Worm (Caenorhabditis elegans): ENCODE data around the gene msi-1.

Gene msi-1

DNA sequence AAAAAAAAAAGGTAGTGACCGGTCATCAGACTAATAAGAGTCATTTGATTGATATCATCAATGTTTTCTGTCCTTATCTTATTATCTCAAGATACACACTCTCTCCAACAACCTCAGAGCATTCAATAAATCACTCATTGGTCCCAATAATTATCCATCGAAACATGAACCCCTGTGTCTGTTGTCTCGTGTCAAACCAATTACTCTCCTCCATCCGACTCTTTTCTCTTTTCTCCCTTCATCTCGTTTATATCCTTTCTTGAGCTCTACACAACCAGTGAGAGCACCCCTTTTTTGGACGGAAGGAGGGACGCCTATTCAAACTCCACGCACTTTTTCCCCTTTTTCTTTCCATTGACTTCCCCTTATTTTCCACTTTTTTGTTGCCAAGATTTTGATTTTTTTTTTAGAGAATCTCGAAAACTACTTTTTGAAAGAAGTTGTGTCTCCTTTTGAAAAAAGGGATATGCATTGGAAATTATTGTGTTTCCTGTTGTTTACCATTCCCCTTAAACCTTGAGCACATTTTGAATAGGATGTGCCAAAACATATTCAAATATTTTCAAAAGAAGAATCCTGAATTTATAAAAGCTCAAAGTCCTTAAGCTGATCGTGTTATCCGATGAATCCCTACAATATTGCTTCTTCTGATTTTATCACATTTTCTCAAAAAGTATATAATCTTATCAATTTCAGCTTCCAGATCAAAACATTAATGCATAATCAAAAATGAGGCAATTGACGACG, 29.4 kb upstream of the msi-1 start, which contains the start of gene pxd-1:
TSS of gene pxd-1 (plus strand) at position 697 of the 747 bp plus-strand sequence.
- TF ChIP-seq ztf-4 (tag; optimal IDR thresholded peaks at IDR 0.05) (no peak), ceh-28 (tag; optimal IDR thresholded peaks at IDR 0.05) (no peak), fkh-10 (GFP tag; optimal IDR thresholded peaks at IDR 0.05) (peak; percentile 70), pqm-1 (tag; optimal IDR thresholded peaks at IDR 0.05) (no peak), elt-3 (tag; optimal IDR thresholded peaks at IDR 0.05) (no peak), nhr-25 (tag; optimal IDR thresholded peaks at IDR 0.05) (no peak), nfya-1 (tag; optimal IDR thresholded peaks at IDR 0.05; ENCODE audit: insufficient read depth) (peak; percentile 57), mdl-1 (tag; optimal IDR thresholded peaks at IDR 0.05) (no peak), egl-5 (tag; optimal IDR thresholded peaks at IDR 0.05) (peak; percentile 19), lin-39 (tag; optimal IDR thresholded peaks at IDR 0.05) (peak; percentile 24), nhr-76 (tag; optimal IDR thresholded peaks at IDR 0.05) (no peak), fkh-2 (tag; optimal IDR thresholded peaks at IDR 0.05) (no peak), lin-15B (tag; optimal IDR thresholded peaks at IDR 0.05) (no peak), nhr-12 (tag; optimal IDR thresholded peaks at IDR 0.05) (no peak), elt-2 (tag; optimal IDR thresholded peaks at IDR 0.05) (no peak)

DNA sequence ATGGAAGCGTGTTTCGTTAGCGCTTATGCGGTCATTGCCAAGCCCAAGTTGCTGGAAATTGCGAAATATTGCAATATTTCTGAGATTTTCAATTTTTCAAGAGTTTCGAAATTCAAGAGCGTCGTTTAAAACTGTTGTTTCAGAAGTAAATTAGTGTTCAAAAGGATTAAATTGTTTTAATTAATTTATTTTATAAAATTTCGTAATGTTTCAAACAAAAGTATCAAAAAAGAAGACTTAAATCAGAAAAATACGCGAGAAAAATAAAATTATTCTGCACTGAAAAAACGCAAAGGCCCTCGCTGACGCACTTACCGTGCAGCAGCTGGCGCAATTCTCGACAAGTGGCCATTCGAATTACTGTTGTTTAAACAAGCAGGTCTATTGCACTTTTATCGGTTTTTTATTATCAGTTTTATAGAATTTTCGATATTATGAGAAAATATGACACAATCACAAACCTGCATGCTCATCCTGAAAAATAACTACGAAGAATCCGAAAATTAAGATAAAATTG, 27.9 kb upstream of the msi-1 start, which contains the start of gene tif-1A:
TSS of gene tif-1A (minus strand) at position 51 of the 517 bp plus-strand sequence.
- peak; percentile 85 for TF ChIP-seq nfya-1 (tag; optimal IDR thresholded peaks at IDR 0.05; ENCODE audit: insufficient read depth)
- peak; percentile 68 for TF ChIP-seq R02D3.7 (tag; optimal IDR thresholded peaks at IDR 0.05)
- TF ChIP-seq nhr-23 (tag; optimal IDR thresholded peaks at IDR 0.05), result peak; percentile 84
- no peak for TF ChIP-seq fos-1 (tag; optimal IDR thresholded peaks at IDR 0.05)
- peak; percentile 61 for TF ChIP-seq ama-1 (optimal IDR thresholded peaks at IDR 0.05)
- TF ChIP-seq ztf-11 (tag; optimal IDR thresholded peaks at IDR 0.05), result no peak
- TF ChIP-seq sea-2 (GFP tag; optimal IDR thresholded peaks at IDR 0.05), result peak; percentile 21
- TF ChIP-seq egl-27 (tag; optimal IDR thresholded peaks at IDR 0.05), result no peak
- peak; percentile 96 for TF ChIP-seq pha-4 (tag; optimal IDR thresholded peaks at IDR 0.05)
- TF ChIP-seq jun-1 (tag; optimal IDR thresholded peaks at IDR 0.05), result peak; percentile 82
- no peak for TF ChIP-seq ceh-9 (tag; optimal IDR thresholded peaks at IDR 0.05)
- TF ChIP-seq egl-5 (tag; optimal IDR thresholded peaks at IDR 0.05), result peak; percentile 19
- peak; percentile 83 for TF ChIP-seq lsy-12 (tag; optimal IDR thresholded peaks at IDR 0.05)
- peak; percentile 95 for TF ChIP-seq pqm-1 (tag; optimal IDR thresholded peaks at IDR 0.05)
- peak; percentile 90 for TF ChIP-seq elt-2 (tag; optimal IDR thresholded peaks at IDR 0.05)
- TF ChIP-seq nhr-77 (tag; optimal IDR thresholded peaks at IDR 0.05), result peak; percentile 52
- TF ChIP-seq ceh-82 (tag; optimal IDR thresholded peaks at IDR 0.05), result no peak
- peak; percentile 45 for TF ChIP-seq ceh-28 (tag; optimal IDR thresholded peaks at IDR 0.05)
- peak; percentile 66 for TF ChIP-seq nhr-25 (tag; optimal IDR thresholded peaks at IDR 0.05)
- peak; percentile 78 for TF ChIP-seq lin-15B (tag; optimal IDR thresholded peaks at IDR 0.05)
- TF ChIP-seq lin-39 (tag; optimal IDR thresholded peaks at IDR 0.05), result peak; percentile 68
- peak; percentile 54 for TF ChIP-seq nhr-43 (tag; optimal IDR thresholded peaks at IDR 0.05; ENCODE audit: poor library complexity, severe bottlenecking)
- peak; percentile 76 for TF ChIP-seq skn-1 (tag; optimal IDR thresholded peaks at IDR 0.05)
- TF ChIP-seq tbx-2 (tag; optimal IDR thresholded peaks at IDR 0.05), result peak; percentile 65
- peak; percentile 82 for TF ChIP-seq snpc-4 (tag; optimal IDR thresholded peaks at IDR 0.05)
- peak; percentile 88 for TF ChIP-seq hmg-11 (tag; optimal IDR thresholded peaks at IDR 0.05)
- no peak for TF ChIP-seq unc-39 (tag; optimal IDR thresholded peaks at IDR 0.05)

DNA sequence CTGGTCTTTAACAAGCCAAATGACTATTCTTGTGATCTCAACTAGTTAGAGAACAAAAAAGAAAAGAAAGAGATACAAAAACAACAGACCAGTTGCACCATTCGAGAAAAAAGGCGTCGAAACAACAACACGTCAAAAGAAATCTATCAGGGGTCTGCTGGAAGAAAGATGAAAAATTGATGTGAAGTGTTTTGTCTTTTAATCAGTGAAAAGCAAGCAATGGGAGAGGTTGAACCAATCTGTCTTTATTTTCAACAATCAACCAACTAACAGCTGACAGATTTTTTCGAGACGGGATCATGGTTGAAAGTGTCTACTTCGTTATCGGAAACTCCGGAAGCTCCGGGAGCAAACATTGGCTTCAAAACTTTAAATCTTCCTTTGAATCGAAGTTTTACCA, 18.3 kb upstream of the msi-1 start:
- peak; percentile 29 for TF ChIP-seq egl-5 (tag; optimal IDR thresholded peaks at IDR 0.05)
- no peak for TF ChIP-seq nhr-76 (tag; optimal IDR thresholded peaks at IDR 0.05)
- TF ChIP-seq ceh-28 (tag; optimal IDR thresholded peaks at IDR 0.05), result no peak

DNA sequence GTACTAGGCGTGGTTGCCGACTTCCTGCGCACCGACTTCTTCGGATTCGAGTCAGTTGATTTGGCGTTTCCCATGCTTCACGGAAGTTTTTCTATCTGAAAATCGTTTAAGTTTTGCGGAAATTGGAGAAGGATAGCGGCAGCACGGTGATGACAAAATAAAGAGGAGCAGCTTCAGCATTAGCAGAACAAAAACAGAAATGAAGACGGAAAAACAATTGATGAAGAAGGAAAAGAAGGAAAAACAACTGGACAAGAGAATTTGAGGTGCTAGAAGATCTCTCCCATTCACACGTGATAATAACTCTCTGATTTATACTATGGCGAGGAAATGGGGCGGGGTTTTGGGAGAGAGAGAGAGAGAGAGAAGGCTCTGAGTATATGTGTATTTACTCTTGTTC, 15.9 kb upstream of the msi-1 start, which contains the start of gene glb-11:
TSS of gene glb-11 (minus strand) at position 101 of the 400 bp plus-strand sequence.
- no peak for TF ChIP-seq fkh-10 (GFP tag; optimal IDR thresholded peaks at IDR 0.05)
- no peak for TF ChIP-seq eor-1 (tag; optimal IDR thresholded peaks at IDR 0.05)
- TF ChIP-seq fkh-2 (tag; optimal IDR thresholded peaks at IDR 0.05), result no peak
- no peak for TF ChIP-seq snpc-4 (tag; optimal IDR thresholded peaks at IDR 0.05)
- no peak for TF ChIP-seq nhr-25 (tag; optimal IDR thresholded peaks at IDR 0.05)
- no peak for TF ChIP-seq ceh-9 (tag; optimal IDR thresholded peaks at IDR 0.05)

Data from whole organism, L3 larva.